Fruit fly (Drosophila melanogaster): ENCODE results near the gene Lsd-2.

Gene Lsd-2

dm6 chrX:15085777-15086510, 9.9 kb upstream of the Lsd-2 start, which contains the start of the genes CG15027 and Dbct:
CG15027 (minus strand) TSS chrX:15085827.
Dbct (plus strand) TSS chrX:15086125.
- TF ChIP-seq Dfd (GFP tag; optimal IDR thresholded peaks at IDR 0.05) (no peak), CG8388 (GFP tag; optimal IDR thresholded peaks at IDR 0.05) (peak; percentile 59), CG1233 (GFP tag; optimal IDR thresholded peaks at IDR 0.05) (peak; percentile 58), HLH4C (GFP tag; IDR thresholded peaks at IDR 0.05; ENCODE audit: partially characterized antibody) (peak; percentile 62; the same call in 2 of the 3 replicates), CoRest (tag; optimal IDR thresholded peaks at IDR 0.05) (peak; percentile 76), twi (tag; optimal IDR thresholded peaks at IDR 0.05) (peak; percentile 75), Nf-YB (GFP tag; optimal IDR thresholded peaks at IDR 0.05) (peak; percentile 45), CG42726 (GFP tag; IDR thresholded peaks at IDR 0.05; ENCODE audit: partially characterized antibody) (no peak), CG7963 (GFP tag; IDR thresholded peaks at IDR 0.05; ENCODE audit: partially characterized antibody) (no peak), sens (GFP tag) (peak; percentile 6), oc (tag; optimal IDR thresholded peaks at IDR 0.05) (no peak), CG11093 (GFP tag; IDR thresholded peaks at IDR 0.05) (0 out of 3 replicates have a peak, but pooled peaks have one; percentile 33), salm (tag; optimal IDR thresholded peaks at IDR 0.05) (no peak), lola (GFP tag; optimal IDR thresholded peaks at IDR 0.05) (peak in 1 of 3 experiments; percentile 69), gem (tag; optimal IDR thresholded peaks at IDR 0.05) (peak; percentile 82), tup (GFP tag; optimal IDR thresholded peaks at IDR 0.05) (no peak), CG4424 (GFP tag; optimal IDR thresholded peaks at IDR 0.05) (peak; percentile 61), Gsc (GFP tag; IDR thresholded peaks at IDR 0.05) (no peak), D (optimal IDR thresholded peaks at IDR 0.05) (no peak), D (GFP tag; optimal IDR thresholded peaks at IDR 0.05) (peak; percentile 30), CG31441 (GFP tag; IDR thresholded peaks at IDR 0.05) (peak; percentile 51; the same call in 1 of the 2 replicates), insv (GFP tag; optimal IDR thresholded peaks at IDR 0.05) (peak in 1 of 2 experiments; percentile 30), CG14441 (GFP tag; IDR thresholded peaks at IDR 0.05) (peak; percentile 67), CG9797 (GFP tag; optimal IDR thresholded peaks at IDR 0.05) (no peak), CG10543 (GFP tag; optimal IDR thresholded peaks at IDR 0.05) (peak; percentile 79), phol (tag; optimal IDR thresholded peaks at IDR 0.05) (peak; percentile 75), CG32532 (GFP tag; IDR thresholded peaks at IDR 0.05) (peak; percentile 71), ash1 (GFP tag; optimal IDR thresholded peaks at IDR 0.05) (no peak), chif (GFP tag; optimal IDR thresholded peaks at IDR 0.05) (peak in 1 of 2 experiments; percentile 5), CG32772 (GFP tag; IDR thresholded peaks at IDR 0.05) (peak; percentile 67), Atf-2 (GFP tag; optimal IDR thresholded peaks at IDR 0.05) (no peak), Deaf1 (tag; optimal IDR thresholded peaks at IDR 0.05) (peak; percentile 19), CG30403 (GFP tag; optimal IDR thresholded peaks at IDR 0.05) (peak; percentile 76), CG16813 (GFP tag; IDR thresholded peaks at IDR 0.05; ENCODE audit: partially characterized antibody) (peak; percentile 78), vnd (GFP tag; IDR thresholded peaks at IDR 0.05; ENCODE audit: partially characterized antibody) (0 out of 3 replicates have a peak, but pooled peaks have one; percentile 57), so (GFP tag; IDR thresholded peaks at IDR 0.05) (no peak; the same call in 2 of the 3 replicates), CG17328 (GFP tag; IDR thresholded peaks at IDR 0.05) (peak; percentile 66), CG1603 (tag; optimal IDR thresholded peaks at IDR 0.05) (peak; percentile 23), fd102C (GFP tag; optimal IDR thresholded peaks at IDR 0.05) (no peak), CG15479 (GFP tag; optimal IDR thresholded peaks at IDR 0.05) (no peak), Eip74EF (GFP tag; optimal IDR thresholded peaks at IDR 0.05) (no peak), NfI (GFP tag; optimal IDR thresholded peaks at IDR 0.05) (peak; percentile 55), CG11723 (GFP tag; optimal IDR thresholded peaks at IDR 0.05) (peak; percentile 32), TFAM (GFP tag; optimal IDR thresholded peaks at IDR 0.05) (no peak), zf30C (GFP tag; optimal IDR thresholded peaks at IDR 0.05) (peak; percentile 89), zfh1 (GFP tag; IDR thresholded peaks at IDR 0.05) (peak; percentile 73), CG1529 (GFP tag; optimal IDR thresholded peaks at IDR 0.05) (peak; percentile 24), CG18599 (GFP tag; optimal IDR thresholded peaks at IDR 0.05) (peak; percentile 53)
